Fruit fly (Drosophila melanogaster) whole organism, adult: Measurements from ENCODE around the gene CG9853.

ENCODE experiments used
- CG12768 ChIP-seq: fragments of 200-800 bp; sonication (Bioruptor generic); optimal IDR thresholded peaks from 2 replicates; lab custom pipeline; 2017; ENCODE audit warnings: missing biosample characterization, missing genetic modification characterization, mild to moderate bottlenecking, moderate library complexity, missing genetic modification reagents
- CG1620 ChIP-seq: fragments of 200-800 bp; sonication (Bioruptor generic); optimal IDR thresholded peaks from 2 replicates; lab custom pipeline; 2016; ENCODE audit warnings: missing biosample characterization, missing genetic modification characterization
- CG5204 ChIP-seq: fragments of 200-800 bp; sonication (Bioruptor generic); optimal IDR thresholded peaks from 2 replicates; lab custom pipeline; 2016; ENCODE audit warnings: missing biosample characterization, missing genetic modification characterization
- Clk ChIP-seq: fragments of 200-800 bp; sonication (Bioruptor generic); optimal IDR thresholded peaks from 2 replicates; lab custom pipeline; 2017; ENCODE audit warnings: missing biosample characterization, missing genetic modification characterization

DNA sequence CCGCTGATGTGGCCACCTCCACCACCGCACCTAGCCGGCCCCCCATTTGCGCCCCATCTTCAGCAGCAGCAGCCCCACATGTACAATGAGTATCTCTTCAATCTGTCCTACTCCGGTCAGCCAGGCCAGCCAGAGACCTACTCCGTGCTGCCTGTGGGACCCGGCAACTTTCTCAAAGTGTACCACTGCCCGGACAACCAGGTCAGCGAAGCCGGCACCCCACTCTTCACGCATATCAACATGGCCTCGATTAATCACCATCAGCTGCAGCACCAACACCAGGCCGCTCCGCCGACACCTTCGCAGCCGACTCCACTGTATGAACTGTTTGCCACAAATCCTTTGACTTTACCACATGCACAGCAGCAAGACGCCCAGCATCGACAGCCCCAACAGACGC, 36.0 kb upstream of the CG9853 start:
- TF ChIP-seq Clk (GFP tag; lab: Kevin White, UChicago) = no peak
- TF ChIP-seq CG12768 (GFP tag; lab: Kevin White, UChicago) = no peak
- no peak for TF ChIP-seq CG5204 (GFP tag; lab: Kevin White, UChicago)
- no peak for TF ChIP-seq CG1620 (GFP tag; lab: Kevin White, UChicago)
